Fruit fly (Drosophila melanogaster): ENCODE data around the gene MED18.

Gene MED18

dm6 chrX:1849914-1850313 lies 15.8 kb upstream of the MED18 start (continued):
- no peak for TF ChIP-seq lola (GFP tag; optimal IDR thresholded peaks at IDR 0.05)
- peak; percentile 34 for TF ChIP-seq woc (GFP tag; optimal IDR thresholded peaks at IDR 0.05)
- no peak for TF ChIP-seq CG32264 (GFP tag; optimal IDR thresholded peaks at IDR 0.05)
- TF ChIP-seq ey (GFP tag; optimal IDR thresholded peaks at IDR 0.05), result peak; percentile 71
- TF ChIP-seq sage (GFP tag; optimal IDR thresholded peaks at IDR 0.05), result peak; percentile 10
- TF ChIP-seq fru (GFP tag; optimal IDR thresholded peaks at IDR 0.05), result peak; percentile 72
- TF ChIP-seq Myc (optimal IDR thresholded peaks at IDR 0.05), result no peak
- no peak for TF ChIP-seq brk (GFP tag; optimal IDR thresholded peaks at IDR 0.05)
- TF ChIP-seq br (GFP tag; optimal IDR thresholded peaks at IDR 0.05), result peak; percentile 72
- no peak for TF ChIP-seq dl (GFP tag; optimal IDR thresholded peaks at IDR 0.05; ENCODE audit: insufficient read depth in 1 of 2, partially characterized antibody in 2 of 2)
- peak in 1 of 2 experiments; percentile 77 for TF ChIP-seq foxo (GFP tag; optimal IDR thresholded peaks at IDR 0.05)
- TF ChIP-seq rgr (GFP tag; optimal IDR thresholded peaks at IDR 0.05), result peak; percentile 77
- TF ChIP-seq Dif (GFP tag; optimal IDR thresholded peaks at IDR 0.05; ENCODE audit: partially characterized antibody), result no peak
- TF ChIP-seq OdsH (GFP tag; optimal IDR thresholded peaks at IDR 0.05), result peak; percentile 76

DNA sequence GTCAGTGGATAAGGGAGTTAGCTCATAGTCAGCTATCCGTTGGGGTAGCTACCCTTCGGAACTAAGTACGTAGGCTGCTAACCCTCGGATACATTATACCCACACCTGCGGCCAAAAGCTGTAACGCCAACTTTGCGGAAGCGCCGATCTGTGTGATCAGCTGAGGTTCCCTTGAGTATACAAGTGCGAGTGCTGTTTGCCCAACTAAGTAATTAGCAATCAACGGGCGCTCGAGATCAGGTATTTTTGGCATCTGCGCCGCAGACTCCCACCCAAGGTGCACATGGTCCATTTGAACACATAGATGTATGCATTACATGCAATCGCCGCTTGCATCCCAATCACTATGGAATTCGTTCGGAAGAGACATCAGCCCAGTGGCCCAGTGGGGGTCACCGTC lies 11.6 kb upstream of the MED18 start:
- TF ChIP-seq brk (GFP tag; optimal IDR thresholded peaks at IDR 0.05) (no peak), Jra (GFP tag; optimal IDR thresholded peaks at IDR 0.05) (peak; percentile 25), CrebA (GFP tag; optimal IDR thresholded peaks at IDR 0.05; ENCODE audit: borderline replicate concordance) (no peak), HLH106 (tag; optimal IDR thresholded peaks at IDR 0.05) (peak; percentile 17), br (GFP tag; optimal IDR thresholded peaks at IDR 0.05) (peak; percentile 40), Hnf4 (GFP tag; optimal IDR thresholded peaks at IDR 0.05) (peak; percentile 41), jim (GFP tag; optimal IDR thresholded peaks at IDR 0.05) (peak; percentile 62), Sp1 (GFP tag; optimal IDR thresholded peaks at IDR 0.05) (peak; percentile 45), h (GFP tag; optimal IDR thresholded peaks at IDR 0.05) (peak; percentile 82), sage (GFP tag; optimal IDR thresholded peaks at IDR 0.05) (no peak), CG32264 (GFP tag; optimal IDR thresholded peaks at IDR 0.05) (peak; percentile 53), dmrt93B (GFP tag; optimal IDR thresholded peaks at IDR 0.05) (no peak), foxo (GFP tag; optimal IDR thresholded peaks at IDR 0.05) (peak in 1 of 2 experiments; percentile 57), OdsH (GFP tag; optimal IDR thresholded peaks at IDR 0.05) (peak; percentile 43), rgr (GFP tag; optimal IDR thresholded peaks at IDR 0.05) (peak; percentile 53), Vsx2 (GFP tag; optimal IDR thresholded peaks at IDR 0.05; ENCODE audit: partially characterized antibody) (no peak), sv (GFP tag; optimal IDR thresholded peaks at IDR 0.05) (peak; percentile 11), ey (GFP tag; optimal IDR thresholded peaks at IDR 0.05) (no peak), fru (GFP tag; optimal IDR thresholded peaks at IDR 0.05) (peak; percentile 27), Dfd (GFP tag; optimal IDR thresholded peaks at IDR 0.05) (no peak), CG9705 (GFP tag; optimal IDR thresholded peaks at IDR 0.05) (peak; percentile 11), Abd-B (GFP tag; optimal IDR thresholded peaks at IDR 0.05) (no peak), GATAd (GFP tag; optimal IDR thresholded peaks at IDR 0.05) (peak; percentile 13), lola (GFP tag; optimal IDR thresholded peaks at IDR 0.05) (no peak), Hr83 (GFP tag; optimal IDR thresholded peaks at IDR 0.05; ENCODE audit: poor library complexity, severe bottlenecking) (peak; percentile 98)

dm6 chrX:1854873-1855272 lies 10.8 kb upstream of the MED18 start:
- TF ChIP-seq Rel (GFP tag; optimal IDR thresholded peaks at IDR 0.05) (no peak), Rel (tag; optimal IDR thresholded peaks at IDR 0.05) (peak; percentile 60), GATAd (GFP tag; optimal IDR thresholded peaks at IDR 0.05) (no peak)

dm6 chrX:1856605-1857004 lies 9.1 kb upstream of the MED18 start:
- TF ChIP-seq GATAd (GFP tag; optimal IDR thresholded peaks at IDR 0.05), result no peak
- TF ChIP-seq HLH106 (tag; optimal IDR thresholded peaks at IDR 0.05), result no peak
- TF ChIP-seq woc (GFP tag; optimal IDR thresholded peaks at IDR 0.05), result no peak
- TF ChIP-seq Hr78 (GFP tag; optimal IDR thresholded peaks at IDR 0.05), result no peak
- TF ChIP-seq h (GFP tag; optimal IDR thresholded peaks at IDR 0.05), result no peak
- no peak for TF ChIP-seq psq (GFP tag; optimal IDR thresholded peaks at IDR 0.05)
- no peak for TF ChIP-seq br (GFP tag; optimal IDR thresholded peaks at IDR 0.05)
- no peak for TF ChIP-seq sv (GFP tag; optimal IDR thresholded peaks at IDR 0.05)
- TF ChIP-seq rgr (GFP tag; optimal IDR thresholded peaks at IDR 0.05), result no peak
- no peak for TF ChIP-seq Dfd (GFP tag; optimal IDR thresholded peaks at IDR 0.05)
- TF ChIP-seq CG32264 (GFP tag; optimal IDR thresholded peaks at IDR 0.05), result no peak
- TF ChIP-seq dl (GFP tag; optimal IDR thresholded peaks at IDR 0.05; ENCODE audit: insufficient read depth in 1 of 2, partially characterized antibody in 2 of 2), result no peak
- TF ChIP-seq sage (GFP tag; optimal IDR thresholded peaks at IDR 0.05), result no peak
- no peak for TF ChIP-seq Sp1 (GFP tag; optimal IDR thresholded peaks at IDR 0.05)
- TF ChIP-seq lola (GFP tag; optimal IDR thresholded peaks at IDR 0.05), result no peak
- no peak for TF ChIP-seq tai (GFP tag; optimal IDR thresholded peaks at IDR 0.05)
- TF ChIP-seq dsf (GFP tag; optimal IDR thresholded peaks at IDR 0.05; ENCODE audit: borderline replicate concordance), result no peak

Data from whole organism, wandering third instar larva.